Worm (Caenorhabditis elegans): ENCODE measurements around the gene C25H3.17.

The C25H3.17 gene

ce11 chrII:5701485-5701884, 32.0 kb upstream of the C25H3.17 start (continued):
- peak; percentile 45; the same call in 1 of the 2 replicates for TF ChIP-seq php-3 (GFP tag; IDR thresholded peaks at IDR 0.05)
- no peak for TF ChIP-seq gei-8 (GFP tag; optimal IDR thresholded peaks at IDR 0.05)
- TF ChIP-seq ctbp-1 (GFP tag; IDR thresholded peaks at IDR 0.05) = 0 out of 2 replicates have a peak, but pooled peaks have one; percentile 53
- TF ChIP-seq sdz-12 (GFP tag; optimal IDR thresholded peaks at IDR 0.05) = no peak
- TF ChIP-seq daf-12 (tag; optimal IDR thresholded peaks at IDR 0.05) = no peak
- no peak for TF ChIP-seq mxl-2 (GFP tag; conservative IDR thresholded peaks at IDR 0.05)
- TF ChIP-seq mes-2 (tag; optimal IDR thresholded peaks at IDR 0.05; ENCODE audit: poor library complexity, severe bottlenecking) = peak; percentile 77
- TF ChIP-seq daf-19 (GFP tag; conservative IDR thresholded peaks at IDR 0.05) = no peak
- peak; percentile 0 for TF ChIP-seq nhr-11 (tag; optimal IDR thresholded peaks at IDR 0.05)
- TF ChIP-seq ama-1 (optimal IDR thresholded peaks at IDR 0.05) = peak; percentile 95
- peak; percentile 30 for TF ChIP-seq spr-3 (GFP tag; optimal IDR thresholded peaks at IDR 0.05)
- peak; percentile 78 for TF ChIP-seq T26A8.4 (GFP tag; IDR thresholded peaks at IDR 0.05)
- TF ChIP-seq nhr-111 (GFP tag; optimal IDR thresholded peaks at IDR 0.05) = peak; percentile 39
- TF ChIP-seq set-16 (GFP tag; IDR thresholded peaks at IDR 0.05) = no peak
- peak in 1 of 2 experiments; percentile 76 for TF ChIP-seq lsy-2 (tag; optimal IDR thresholded peaks at IDR 0.05)
- peak; percentile 10; the same call in 1 of the 2 replicates for TF ChIP-seq arid-1 (GFP tag; conservative IDR thresholded peaks at IDR 0.05)
- TF ChIP-seq F49E8.2 (tag; optimal IDR thresholded peaks at IDR 0.05; ENCODE audit: borderline replicate concordance) = peak; percentile 21
- no peak for TF ChIP-seq fkh-10 (GFP tag; optimal IDR thresholded peaks at IDR 0.05)
- peak; percentile 87 for TF ChIP-seq dve-1 (tag; optimal IDR thresholded peaks at IDR 0.05; ENCODE audit: insufficient read depth)

ce11 chrII:5698869-5699268, 29.4 kb upstream of the C25H3.17 start, which contains the start of the genes C25H3.10 and C25H3.1:
TSS of gene C25H3.10 (minus strand) at chrII:5698969.
TSS of gene C25H3.1 (plus strand) at chrII:5699071.
- TF ChIP-seq nhr-28 (tag; optimal IDR thresholded peaks at IDR 0.05) (peak; percentile 12), egl-27 (tag; optimal IDR thresholded peaks at IDR 0.05) (no peak), hlh-30 (tag; optimal IDR thresholded peaks at IDR 0.05; ENCODE audit: insufficient read depth) (peak; percentile 19)

- TF ChIP-seq nhr-28 (tag; optimal IDR thresholded peaks at IDR 0.05) (peak; percentile 70), hlh-11 (tag; optimal IDR thresholded peaks at IDR 0.05) (peak; percentile 51), lim-7 (GFP tag; IDR thresholded peaks at IDR 0.05) (no peak), nhr-6 (tag; optimal IDR thresholded peaks at IDR 0.05) (peak; percentile 30), mxl-3 (GFP tag; optimal IDR thresholded peaks at IDR 0.05) (peak; percentile 31), mep-1 (tag; optimal IDR thresholded peaks at IDR 0.05) (peak; percentile 7), nhr-42 (GFP tag; IDR thresholded peaks at IDR 0.05) (no peak), duxl-1 (tag; optimal IDR thresholded peaks at IDR 0.05; ENCODE audit: poor library complexity) (no peak), mdt-29 (GFP tag; IDR thresholded peaks at IDR 0.05) (no peak), aha-1 (tag) (peak; percentile 80), dmd-6 (GFP tag; IDR thresholded peaks at IDR 0.05) (peak; percentile 78), dve-1 (tag; optimal IDR thresholded peaks at IDR 0.05; ENCODE audit: insufficient read depth) (peak; percentile 52), nhr-11 (tag; optimal IDR thresholded peaks at IDR 0.05) (peak; percentile 47), hlh-30 (tag; optimal IDR thresholded peaks at IDR 0.05; ENCODE audit: insufficient read depth) (peak; percentile 90), nhr-77 (tag; optimal IDR thresholded peaks at IDR 0.05) (peak; percentile 21), mdl-1 (tag; optimal IDR thresholded peaks at IDR 0.05) (peak in 1 of 2 experiments; percentile 50), snpc-1.2 (GFP tag; IDR thresholded peaks at IDR 0.05) (no peak)
Observed at ce11 chrII:5698254-5698653, 28.8 kb upstream of the C25H3.17 start.

ce11 chrII:5697338-5697737, 27.9 kb upstream of the C25H3.17 start:
- TF ChIP-seq dmd-8 (GFP tag; IDR thresholded peaks at IDR 0.05) (no peak), unc-62 (GFP tag; optimal IDR thresholded peaks at IDR 0.05 in 1 of 2) (peak in 1 of 2 experiments; percentile 62), unc-62 (tag; optimal IDR thresholded peaks at IDR 0.05) (no peak), aha-1 (tag) (peak; percentile 56)

Measured in whole organism, L4 larva.